Worm (Caenorhabditis elegans) whole organism, L1 larva: ENCODE results near the gene F57H12.5.

Experiments
- C16A3.4 ChIP-seq: fragments of 150-350 bp; optimal IDR thresholded peaks from 2 replicates; lab custom pipeline; 2014; ENCODE audit warnings: missing biosample characterization, missing genetic modification characterization
- Y116A8C.19 ChIP-seq: sonication (generic microtip); optimal IDR thresholded peaks from 2 replicates; lab custom pipeline; 2016; ENCODE audit warnings: missing compliant biosample characterization, missing genetic modification characterization, borderline replicate concordance
- blmp-1 ChIP-seq: fragments of 150-350 bp; optimal IDR thresholded peaks from 2 replicates; lab custom pipeline; 2014; ENCODE audit warnings: missing biosample characterization, missing genetic modification characterization
- ceh-8 ChIP-seq: fragments of 200-800 bp; sonication (Bioruptor generic); optimal IDR thresholded peaks from 2 replicates; lab custom pipeline; 2018; ENCODE audit warnings: mild to moderate bottlenecking, missing genetic modification characterization, moderate library complexity, missing compliant biosample characterization
- ceh-90 ChIP-seq: sonication (generic microtip); optimal IDR thresholded peaks from 2 replicates; lab custom pipeline; 2016; ENCODE audit warnings: missing genetic modification characterization, missing compliant biosample characterization
- dpl-1 ChIP-seq, 3 experiments: fragments of 150-350 bp in 2 of 3; sonication (generic microtip) in 1 of 3; optimal IDR thresholded peaks; 2 replicates each; lab custom pipeline; 2014 to 2017; ENCODE audit warnings: missing biosample characterization in 3 of 3, missing genetic modification characterization in 3 of 3, missing genetic modification reagents in 3 of 3
- dsc-1 ChIP-seq: sonication (generic microtip); optimal IDR thresholded peaks from 2 replicates; lab custom pipeline; 2016; ENCODE audit warnings: mild to moderate bottlenecking, missing genetic modification characterization, missing compliant biosample characterization
- egl-27 ChIP-seq, 2 experiments: fragments of 150-350 bp in 1 of 2; sonication (generic microtip); optimal IDR thresholded peaks; 3 replicates each; lab custom pipeline; 2017 to 2018; ENCODE audit warnings: missing biosample characterization in 2 of 2, missing genetic modification characterization in 2 of 2, missing genetic modification reagents in 2 of 2
- elt-2 ChIP-seq: sonication (generic microtip); optimal IDR thresholded peaks from 2 replicates; lab custom pipeline; 2016; ENCODE audit warnings: missing genetic modification characterization, mild to moderate bottlenecking, inconsistent platforms, missing compliant biosample characterization, missing genetic modification reagents
- fkh-10 ChIP-seq: sonication (generic microtip); optimal IDR thresholded peaks from 2 replicates; lab custom pipeline; 2017; ENCODE audit warnings: missing biosample characterization, missing genetic modification reagents, missing genetic modification characterization
- fkh-4 ChIP-seq: sonication (generic microtip); optimal IDR thresholded peaks from 2 replicates; lab custom pipeline; 2016; ENCODE audit warnings: missing compliant biosample characterization, missing genetic modification characterization, borderline replicate concordance
- fkh-8 ChIP-seq: sonication (generic microtip); optimal IDR thresholded peaks from 2 replicates; lab custom pipeline; 2016; ENCODE audit warnings: mild to moderate bottlenecking, missing genetic modification characterization, missing compliant biosample characterization
- grh-1 ChIP-seq: fragments of 200-800 bp; sonication (Bioruptor generic); IDR thresholded peaks from 2 replicates; pipeline ENCODE4 v1.3.6; 2022; ENCODE audit warnings: missing genetic modification reagents, missing genetic modification characterization, missing compliant biosample characterization
- hlh-17 ChIP-seq: fragments of 200-800 bp; sonication (Bioruptor generic); optimal IDR thresholded peaks from 2 replicates; lab custom pipeline; 2018; ENCODE audit warnings: missing genetic modification characterization, mild to moderate bottlenecking, missing compliant biosample characterization, moderate library complexity, borderline replicate concordance
- irx-1 ChIP-seq: sonication (generic microtip); optimal IDR thresholded peaks from 2 replicates; lab custom pipeline; 2016; ENCODE audit warnings: missing genetic modification characterization, missing compliant biosample characterization
- lin-13 ChIP-seq: fragments of 150-350 bp; optimal IDR thresholded peaks from 2 replicates; lab custom pipeline; 2014; ENCODE audit warnings: missing biosample characterization, missing genetic modification reagents, missing genetic modification characterization
- lin-14 ChIP-seq: fragments of 200-800 bp; sonication (Bioruptor generic); optimal IDR thresholded peaks from 2 replicates; lab custom pipeline; 2018; ENCODE audit warnings: mild to moderate bottlenecking, missing genetic modification characterization, moderate library complexity, missing compliant biosample characterization
- lin-15B ChIP-seq: fragments of 150-350 bp; sonication (generic microtip); optimal IDR thresholded peaks from 3 replicates; lab custom pipeline; 2014; ENCODE audit warnings: missing biosample characterization, missing genetic modification characterization
- lin-35 ChIP-seq, 2 experiments: fragments of 150-350 bp; optimal IDR thresholded peaks; 2 replicates each; lab custom pipeline; 2014; ENCODE audit warnings: missing biosample characterization in 2 of 2, missing genetic modification characterization in 2 of 2, missing genetic modification reagents in 2 of 2
- lir-3 ChIP-seq: sonication (generic microtip); optimal IDR thresholded peaks from 2 replicates; lab custom pipeline; 2016; ENCODE audit warnings: mild to moderate bottlenecking, missing genetic modification characterization, moderate library complexity, missing compliant biosample characterization; ENCODE audit not compliant: poor library complexity
- mab-9 ChIP-seq: fragments of 200-800 bp; sonication (Bioruptor generic); IDR thresholded peaks from 2 replicates; pipeline ENCODE4 v1.3.6; 2022; ENCODE audit warnings: missing genetic modification reagents, missing genetic modification characterization, missing compliant biosample characterization
- mdl-1 ChIP-seq, 2 experiments: fragments of 150-350 bp; optimal IDR thresholded peaks; 2 replicates each; lab custom pipeline; 2014 to 2017; ENCODE audit warnings: missing biosample characterization in 2 of 2, missing genetic modification characterization in 2 of 2, inconsistent platforms in 1 of 2
- mep-1 ChIP-seq: fragments of 150-350 bp; optimal IDR thresholded peaks from 2 replicates; lab custom pipeline; 2014; ENCODE audit warnings: missing biosample characterization, missing genetic modification characterization
- nhr-19 ChIP-seq: fragments of 200-800 bp; sonication (Bioruptor generic); conservative IDR thresholded peaks from 2 replicates; pipeline ENCODE4 v1.3.6; 2022; ENCODE audit warnings: missing genetic modification characterization, missing compliant biosample characterization
- nhr-47 ChIP-seq: sonication (generic microtip); optimal IDR thresholded peaks from 2 replicates; lab custom pipeline; 2016; ENCODE audit warnings: mild to moderate bottlenecking, missing genetic modification characterization, moderate library complexity, missing compliant biosample characterization
- nhr-71 ChIP-seq: sonication (generic microtip); optimal IDR thresholded peaks from 2 replicates; lab custom pipeline; 2016; ENCODE audit warnings: mild to moderate bottlenecking, missing genetic modification characterization, moderate library complexity, missing compliant biosample characterization
- pag-3 ChIP-seq: sonication (generic microtip); optimal IDR thresholded peaks from 2 replicates; lab custom pipeline; 2017; ENCODE audit warnings: missing genetic modification characterization, mild to moderate bottlenecking, missing compliant biosample characterization, antibody characterized with exemption, borderline replicate concordance; ENCODE audit not compliant: insufficient read depth
- rnt-1 ChIP-seq: sonication (generic microtip); optimal IDR thresholded peaks from 2 replicates; lab custom pipeline; 2016; ENCODE audit warnings: mild to moderate bottlenecking, missing genetic modification characterization, moderate library complexity, missing compliant biosample characterization
- swsn-7 ChIP-seq: sonication (generic microtip); optimal IDR thresholded peaks from 2 replicates; lab custom pipeline; 2016; ENCODE audit warnings: missing genetic modification characterization, missing compliant biosample characterization
- unc-86 ChIP-seq: sonication (generic microtip); optimal IDR thresholded peaks from 2 replicates; lab custom pipeline; 2016; ENCODE audit warnings: missing genetic modification characterization, missing compliant biosample characterization
- unc-98 ChIP-seq: fragments of 200-800 bp; sonication (Bioruptor generic); IDR thresholded peaks from 2 replicates; pipeline ENCODE4 v1.3.6; 2022; ENCODE audit warnings: missing genetic modification characterization, missing compliant biosample characterization
- vab-15 ChIP-seq: sonication (generic microtip); optimal IDR thresholded peaks from 2 replicates; lab custom pipeline; 2017; ENCODE audit warnings: missing genotype, mild to moderate bottlenecking, missing genetic modification characterization, missing compliant biosample characterization
- xbp-1 ChIP-seq: sonication (generic microtip); optimal IDR thresholded peaks from 2 replicates; lab custom pipeline; 2016; ENCODE audit warnings: missing genetic modification characterization, missing compliant biosample characterization
- ztf-11 ChIP-seq, 2 experiments: sonication (generic microtip); optimal IDR thresholded peaks; 2 replicates each; lab custom pipeline; 2016 to 2017; ENCODE audit warnings: missing genetic modification characterization in 2 of 2, missing biosample characterization in 1 of 2, missing compliant biosample characterization in 1 of 2

F57H12.5 gene

DNA sequence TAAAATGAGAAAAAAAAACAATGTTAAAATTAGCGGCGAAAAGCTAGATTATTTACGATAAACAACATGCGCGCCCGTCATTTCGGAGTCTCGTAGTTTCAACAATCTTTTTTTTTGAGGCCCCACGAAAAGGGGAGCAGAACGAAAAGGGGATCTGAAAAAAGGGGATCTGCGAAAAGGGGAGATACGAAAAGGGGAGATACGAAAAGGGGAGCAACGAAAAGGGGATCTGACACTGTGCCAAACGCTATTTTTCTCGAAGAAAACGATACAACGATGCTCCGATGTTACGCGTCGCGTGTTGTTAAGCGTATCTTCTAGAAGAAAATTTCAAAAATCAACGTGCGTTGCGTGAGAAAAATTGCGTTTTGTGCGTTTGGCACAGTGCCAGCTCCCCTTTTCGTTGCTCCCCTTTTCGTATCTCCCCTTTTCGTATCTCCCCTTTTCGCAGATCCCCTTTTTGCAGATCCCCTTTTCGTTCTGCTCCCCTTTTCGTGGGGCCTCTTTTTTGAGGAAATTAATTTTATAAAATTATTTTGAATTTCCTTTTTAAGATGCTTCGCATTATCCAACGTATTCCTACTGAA, 48.7 kb downstream of the F57H12.5 start, which contains the start of gene C26B2.7 (continued):
- TF ChIP-seq ztf-11 (tag; optimal IDR thresholded peaks at IDR 0.05; lab: Kevin White, UChicago) (peak in 1 of 2 experiments; percentile 94), lir-3 (tag; lab: Kevin White, UChicago) (peak; percentile 88), dsc-1 (tag; lab: Kevin White, UChicago) (peak; percentile 83), ceh-90 (tag; lab: Kevin White, UChicago) (peak; percentile 53), nhr-71 (tag; lab: Kevin White, UChicago) (peak; percentile 88), nhr-19 (peak; percentile 85), mep-1 (tag; lab: Kevin White, UChicago) (peak; percentile 22), irx-1 (tag; lab: Kevin White, UChicago) (peak; percentile 22), vab-15 (tag; lab: Kevin White, UChicago) (peak; percentile 76), lin-13 (peak; percentile 22), mab-9 (GFP tag; lab: Robert Waterston, UW) (peak; percentile 64; the same call in 1 of the 2 replicates), unc-86 (peak; percentile 84), nhr-47 (tag; lab: Kevin White, UChicago) (peak; percentile 88), fkh-4 (peak; percentile 48), rnt-1 (tag; lab: Kevin White, UChicago) (peak; percentile 95), fkh-8 (tag; lab: Kevin White, UChicago) (peak; percentile 75), fkh-10 (GFP tag; lab: Kevin White, UChicago) (peak; percentile 47), lin-15B (tag; lab: Kevin White, UChicago) (peak; percentile 36), lin-35 (GFP tag; optimal IDR thresholded peaks at IDR 0.05; lab: Kevin White, UChicago) (peak; percentile 76 to 89), unc-98 (GFP tag; lab: Robert Waterston, UW) (peak; percentile 76), swsn-7 (peak; percentile 81), mdl-1 (tag; optimal IDR thresholded peaks at IDR 0.05; lab: Kevin White, UChicago) (peak in 1 of 2 experiments; percentile 52), grh-1 (GFP tag; lab: Robert Waterston, UW) (0 out of 2 replicates have a peak, but pooled peaks have one; percentile 27), blmp-1 (peak; percentile 31), ceh-8 (GFP tag; lab: Kevin White, UChicago) (peak; percentile 37), Y116A8C.19 (tag; lab: Kevin White, UChicago) (peak; percentile 28), xbp-1 (tag; lab: Kevin White, UChicago) (peak; percentile 84), lin-14 (GFP tag; lab: Kevin White, UChicago) (peak; percentile 81), C16A3.4 (tag; lab: Kevin White, UChicago) (peak; percentile 41), dpl-1 (GFP tag; optimal IDR thresholded peaks at IDR 0.05; lab: Kevin White, UChicago) (peak; percentile 69 to 85 (median 81))

DNA sequence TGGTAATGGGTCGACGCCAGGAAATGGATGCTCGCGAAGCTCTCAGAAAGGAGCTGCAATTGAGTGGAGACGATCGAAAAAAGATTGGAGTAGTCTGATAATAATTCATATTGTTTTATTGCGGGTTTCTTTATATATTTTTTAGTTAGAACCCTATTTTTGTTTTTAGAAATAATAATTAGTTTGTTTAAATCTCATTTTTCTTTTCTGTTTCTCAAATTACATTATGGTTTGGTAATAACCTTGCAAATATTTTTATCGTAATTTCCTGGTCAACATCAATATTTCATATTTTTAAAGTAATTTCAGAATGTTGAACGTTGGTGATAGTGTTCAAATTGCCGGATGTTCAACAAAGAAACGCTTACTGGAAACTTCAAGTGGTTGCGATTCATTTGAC, 49.6 kb downstream of the F57H12.5 start, which contains the start of gene elpc-4:
elpc-4 (plus strand) TSS at position 301 of the 400 bp plus-strand sequence.
- TF ChIP-seq pag-3 (no peak), egl-27 (tag; optimal IDR thresholded peaks at IDR 0.05; lab: Kevin White, UChicago) (no peak), elt-2 (tag; lab: Kevin White, UChicago) (no peak), fkh-4 (no peak), hlh-17 (GFP tag; lab: Kevin White, UChicago) (no peak)
